Worm (Caenorhabditis elegans) whole organism, L2 larva: Measurements from ENCODE around the gene R08E5.1.

Experiments
- C34F6.9 ChIP-seq: fragments of 150-350 bp; optimal IDR thresholded peaks from 2 replicates; lab custom pipeline; 2014; ENCODE audit warnings: missing biosample characterization, missing genetic modification characterization
- R02D3.7 ChIP-seq: fragments of 150-350 bp; optimal IDR thresholded peaks from 2 replicates; lab custom pipeline; 2014; ENCODE audit warnings: missing biosample characterization, missing genetic modification characterization
- Y55F3AM.14 ChIP-seq: fragments of 200-800 bp; sonication (Bioruptor generic); optimal IDR thresholded peaks from 2 replicates; lab custom pipeline; 2018; ENCODE audit warnings: mild to moderate bottlenecking, missing genetic modification characterization, missing compliant biosample characterization
- ZK546.5 ChIP-seq: sonication (generic microtip); optimal IDR thresholded peaks from 2 replicates; lab custom pipeline; 2017; ENCODE audit warnings: missing biosample characterization, missing genetic modification characterization
- alr-1 ChIP-seq: fragments of 150-350 bp; optimal IDR thresholded peaks from 2 replicates; lab custom pipeline; 2014; ENCODE audit warnings: missing biosample characterization, missing genetic modification characterization
- crh-2 ChIP-seq: sonication (generic microtip); optimal IDR thresholded peaks from 2 replicates; lab custom pipeline; 2017; ENCODE audit warnings: missing biosample characterization, missing genetic modification characterization
- dmd-4 ChIP-seq: sonication (generic microtip); optimal IDR thresholded peaks from 2 replicates; lab custom pipeline; 2017; ENCODE audit warnings: missing biosample characterization, missing genetic modification characterization
- egl-27 ChIP-seq: sonication (generic microtip); optimal IDR thresholded peaks from 3 replicates; lab custom pipeline; 2017; ENCODE audit warnings: missing biosample characterization, missing genetic modification reagents, missing genetic modification characterization
- elt-1 ChIP-seq: fragments of 150-350 bp; optimal IDR thresholded peaks from 2 replicates; lab custom pipeline; 2014; ENCODE audit warnings: missing biosample characterization, missing genetic modification characterization
- elt-3 ChIP-seq: sonication (generic microtip); optimal IDR thresholded peaks from 2 replicates; lab custom pipeline; 2017; ENCODE audit warnings: missing biosample characterization, missing genetic modification characterization
- fos-1 ChIP-seq: fragments of 150-350 bp; optimal IDR thresholded peaks from 2 replicates; lab custom pipeline; 2014; ENCODE audit warnings: missing biosample characterization, missing genetic modification characterization
- lin-11 ChIP-seq: fragments of 150-350 bp; sonication (generic microtip); optimal IDR thresholded peaks from 2 replicates; lab custom pipeline; 2014; ENCODE audit warnings: missing biosample characterization, missing genetic modification characterization, inconsistent platforms, mixed read lengths
- lin-13 ChIP-seq: fragments of 150-350 bp; optimal IDR thresholded peaks from 2 replicates; lab custom pipeline; 2014; ENCODE audit warnings: missing biosample characterization, missing genetic modification reagents, missing genetic modification characterization
- lin-39 ChIP-seq: fragments of 150-350 bp; optimal IDR thresholded peaks from 2 replicates; lab custom pipeline; 2014; ENCODE audit warnings: missing biosample characterization, missing genetic modification reagents, missing genetic modification characterization
- mab-5 ChIP-seq: fragments of 150-350 bp; optimal IDR thresholded peaks from 2 replicates; lab custom pipeline; 2014; ENCODE audit warnings: missing biosample characterization, missing genetic modification characterization
- mbf-1 ChIP-seq: sonication (generic microtip); optimal IDR thresholded peaks from 2 replicates; lab custom pipeline; 2017; ENCODE audit warnings: missing biosample characterization, missing genetic modification characterization
- nhr-12 ChIP-seq: fragments of 150-350 bp; optimal IDR thresholded peaks from 2 replicates; lab custom pipeline; 2014; ENCODE audit warnings: missing biosample characterization, missing genetic modification characterization
- nhr-129 ChIP-seq: fragments of 150-350 bp; optimal IDR thresholded peaks from 2 replicates; lab custom pipeline; 2014; ENCODE audit warnings: missing biosample characterization, missing genetic modification characterization
- nhr-23 ChIP-seq: fragments of 150-350 bp; optimal IDR thresholded peaks from 2 replicates; lab custom pipeline; 2014; ENCODE audit warnings: missing biosample characterization, missing genetic modification reagents, missing genetic modification characterization
- nhr-237 ChIP-seq: fragments of 150-350 bp; optimal IDR thresholded peaks from 2 replicates; lab custom pipeline; 2014; ENCODE audit warnings: missing biosample characterization, missing genetic modification characterization
- nhr-77 ChIP-seq: fragments of 150-350 bp; optimal IDR thresholded peaks from 2 replicates; lab custom pipeline; 2014; ENCODE audit warnings: missing biosample characterization, missing genetic modification characterization
- peb-1 ChIP-seq: fragments of 150-350 bp; optimal IDR thresholded peaks from 2 replicates; lab custom pipeline; 2014; ENCODE audit warnings: missing biosample characterization, missing genetic modification characterization
- sem-4 ChIP-seq: fragments of 150-350 bp; optimal IDR thresholded peaks from 2 replicates; lab custom pipeline; 2014; ENCODE audit warnings: missing biosample characterization, missing genetic modification reagents, missing genetic modification characterization
- skn-1 ChIP-seq: sonication (generic microtip); optimal IDR thresholded peaks from 2 replicates; lab custom pipeline; 2017; ENCODE audit warnings: missing biosample characterization, missing genetic modification characterization
- sma-3 ChIP-seq: sonication (generic microtip); optimal IDR thresholded peaks from 2 replicates; lab custom pipeline; 2016; ENCODE audit warnings: missing genetic modification reagents, missing genetic modification characterization, missing compliant biosample characterization
- sma-9 ChIP-seq, 2 experiments: fragments of 150-350 bp in 1 of 2; sonication (generic microtip) in 1 of 2; optimal IDR thresholded peaks; 2 replicates each; lab custom pipeline; 2014 to 2016; ENCODE audit warnings: missing genetic modification characterization in 2 of 2, mild to moderate bottlenecking in 1 of 2, missing biosample characterization in 1 of 2, missing compliant biosample characterization in 1 of 2, missing genetic modification reagents in 1 of 2, moderate library complexity in 1 of 2
- snpc-4 ChIP-seq: fragments of 150-350 bp; optimal IDR thresholded peaks from 2 replicates; lab custom pipeline; 2014; ENCODE audit warnings: missing biosample characterization, missing genetic modification characterization
- unc-55 ChIP-seq: fragments of 150-350 bp; sonication (generic microtip); optimal IDR thresholded peaks from 3 replicates; lab custom pipeline; 2014; ENCODE audit warnings: missing biosample characterization, missing genetic modification reagents, missing genetic modification characterization
- zag-1 ChIP-seq: fragments of 150-350 bp; optimal IDR thresholded peaks from 2 replicates; lab custom pipeline; 2014; ENCODE audit warnings: missing biosample characterization, missing genetic modification characterization
- ztf-1 ChIP-seq: fragments of 200-800 bp; sonication (Bioruptor generic); conservative IDR thresholded peaks from 2 replicates; pipeline ENCODE4 v1.3.6; 2022; ENCODE audit warnings: missing genetic modification characterization, missing compliant biosample characterization
- ztf-11 ChIP-seq: sonication (generic microtip); optimal IDR thresholded peaks from 2 replicates; lab custom pipeline; 2017; ENCODE audit warnings: missing biosample characterization, missing genetic modification characterization

Gene R08E5.1

DNA sequence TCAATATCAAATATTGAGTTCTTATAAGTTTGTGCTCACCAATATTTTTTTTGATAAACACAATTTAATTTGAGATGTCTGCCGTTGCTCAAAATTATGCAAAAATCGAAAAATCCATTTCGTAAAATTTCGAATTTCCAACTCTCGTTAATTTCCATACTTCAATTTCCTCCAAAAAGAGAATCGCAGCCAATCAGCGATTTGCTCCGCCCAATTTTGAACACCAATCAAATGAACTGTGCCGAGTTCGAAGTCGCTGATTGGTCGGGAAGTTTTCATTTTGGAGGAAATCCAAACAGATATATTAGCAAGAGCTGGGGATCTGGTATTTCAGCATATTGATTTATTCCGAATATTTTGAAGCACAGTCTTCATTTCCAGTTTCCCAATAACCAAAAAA lies 36.5 kb upstream of the R08E5.1 start:
- TF ChIP-seq C34F6.9 (tag; lab: Kevin White, UChicago) (no peak), lin-39 (no peak)
- TF ChIP-seq, all 48 proteins: peak for 0

DNA sequence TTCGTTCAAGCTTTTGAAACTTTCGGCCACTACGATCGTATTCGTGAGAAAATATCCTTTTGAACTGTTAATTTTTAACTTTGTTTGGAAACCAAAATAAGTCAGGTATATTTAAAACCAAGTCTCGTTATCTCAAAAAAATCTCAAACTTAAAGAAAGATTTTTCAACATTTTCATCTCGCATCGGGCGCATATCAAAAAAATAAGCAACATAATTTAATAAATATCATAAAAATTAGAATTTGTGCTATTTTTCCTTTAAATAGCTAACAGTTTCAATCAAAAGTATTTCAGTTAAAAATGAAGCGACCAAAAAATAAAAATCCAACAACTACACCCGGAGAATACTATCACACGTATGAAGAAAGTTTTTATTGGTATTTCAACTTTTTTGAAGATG lies 34.6 kb upstream of the R08E5.1 start, which contains the start of gene srw-7:
Gene srw-7 (plus strand): TSS at position 301 of the 400 bp plus-strand sequence.
- TF ChIP-seq mab-5 (tag; lab: Kevin White, UChicago) = no peak
- TF ChIP-seq Y55F3AM.14 = no peak
- TF ChIP-seq lin-13 (GFP tag; lab: Kevin White, UChicago) = no peak
- no peak for TF ChIP-seq skn-1 (tag; lab: Kevin White, UChicago)
- no peak for TF ChIP-seq alr-1
- no peak for TF ChIP-seq nhr-129 (tag; lab: Kevin White, UChicago)

DNA sequence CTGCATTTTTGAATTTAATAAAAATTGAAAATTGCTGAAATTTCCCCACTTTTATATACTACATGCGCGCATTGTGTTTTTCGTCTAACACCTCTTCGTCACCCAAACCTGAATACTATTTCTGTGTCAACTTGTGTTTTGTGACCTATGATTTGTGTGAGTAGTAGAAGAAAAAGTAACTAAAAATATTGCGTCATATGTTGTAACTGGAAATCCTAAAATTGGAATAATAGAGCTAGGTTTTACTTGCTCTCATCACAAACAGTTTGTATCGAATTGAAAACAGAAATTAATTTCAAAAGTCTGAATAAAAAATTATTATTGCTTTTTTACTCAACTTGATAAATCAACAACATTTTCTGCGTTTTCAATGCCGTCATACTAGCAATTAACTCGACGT lies 34.2 kb upstream of the R08E5.1 start, which contains the start of gene R08F11.4:
Gene R08F11.4 (minus strand): TSS at position 29 of the 400 bp plus-strand sequence.
- TF ChIP-seq lin-39 = no peak
- peak; percentile 98 for TF ChIP-seq nhr-129 (tag; lab: Kevin White, UChicago)
- no peak for TF ChIP-seq ZK546.5 (tag; lab: Kevin White, UChicago)
- TF ChIP-seq nhr-77 (tag; lab: Kevin White, UChicago) = no peak
- no peak for TF ChIP-seq lin-11 (tag; lab: Kevin White, UChicago)
- peak; percentile 5 for TF ChIP-seq fos-1

DNA sequence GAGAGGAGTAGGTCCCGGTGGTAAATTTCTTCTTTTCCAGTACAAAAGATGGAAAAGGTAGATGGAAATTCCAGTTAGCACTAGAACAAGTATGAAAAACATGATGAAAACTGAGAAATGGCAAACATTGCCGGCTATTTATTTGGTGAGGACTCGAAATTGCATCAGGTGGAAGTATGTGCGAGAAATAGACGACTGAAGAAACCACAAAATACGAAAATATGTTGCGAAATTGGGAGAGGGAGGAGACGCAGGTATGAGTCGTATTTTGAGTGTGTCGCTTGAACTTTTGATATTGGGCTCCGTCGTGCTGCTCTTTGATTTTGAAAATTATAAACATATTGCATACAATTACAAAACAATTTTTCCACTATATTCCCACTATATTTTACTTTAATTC lies 32.0 kb upstream of the R08E5.1 start, which contains the start of gene cyp-33C8:
Gene cyp-33C8 (minus strand): TSS at position 200 of the 400 bp plus-strand sequence.
- peak; percentile 52 for TF ChIP-seq unc-55 (GFP tag; lab: Kevin White, UChicago)
- peak; percentile 95 for TF ChIP-seq nhr-129 (tag; lab: Kevin White, UChicago)
- TF ChIP-seq fos-1 = peak; percentile 51
- peak; percentile 71 for TF ChIP-seq sma-9 (GFP tag; optimal IDR thresholded peaks at IDR 0.05; lab: Kevin White, UChicago)
- TF ChIP-seq sma-9 (tag; optimal IDR thresholded peaks at IDR 0.05; lab: Kevin White, UChicago) = no peak
- TF ChIP-seq ztf-1 (GFP tag; lab: Robert Waterston, UW) = no peak
- peak; percentile 49 for TF ChIP-seq C34F6.9 (tag; lab: Kevin White, UChicago)

ce11 chrV:3801787-3802417 lies 30.6 kb upstream of the R08E5.1 start:
- TF ChIP-seq crh-2 (no peak), sem-4 (tag; lab: Kevin White, UChicago) (no peak), elt-3 (tag; lab: Kevin White, UChicago) (no peak), dmd-4 (tag; lab: Kevin White, UChicago) (no peak), nhr-129 (tag; lab: Kevin White, UChicago) (no peak), nhr-237 (no peak)

ce11 chrV:3800378-3800777 lies 29.1 kb upstream of the R08E5.1 start, which contains the start of gene srt-30:
TSS of gene srt-30 (minus strand) at chrV:3800478.
- TF ChIP-seq ztf-11 (tag; lab: Kevin White, UChicago) (no peak), egl-27 (tag; lab: Kevin White, UChicago) (no peak), peb-1 (no peak), mbf-1 (tag; lab: Kevin White, UChicago) (no peak), nhr-12 (tag; lab: Kevin White, UChicago) (no peak), snpc-4 (tag; lab: Kevin White, UChicago) (no peak), R02D3.7 (tag; lab: Kevin White, UChicago) (no peak), zag-1 (tag; lab: Kevin White, UChicago) (no peak), ZK546.5 (tag; lab: Kevin White, UChicago) (no peak), nhr-23 (tag; lab: Kevin White, UChicago) (no peak), elt-1 (tag; lab: Kevin White, UChicago) (no peak), sma-3 (no peak)
